Worm (Caenorhabditis elegans): ENCODE measurements around the gene die-1.

ce11 chrII:10065472-10065871 lies 2.2 kb downstream of the die-1 start:
- TF ChIP-seq egl-27 (tag; optimal IDR thresholded peaks at IDR 0.05), result no peak
- TF ChIP-seq nhr-25 (tag; optimal IDR thresholded peaks at IDR 0.05), result no peak
- no peak for TF ChIP-seq zag-1 (tag; optimal IDR thresholded peaks at IDR 0.05)
- TF ChIP-seq lin-11 (tag; optimal IDR thresholded peaks at IDR 0.05), result no peak
- TF ChIP-seq aly-2 (tag; optimal IDR thresholded peaks at IDR 0.05), result no peak
- TF ChIP-seq lin-39 (tag; optimal IDR thresholded peaks at IDR 0.05), result no peak
- no peak for TF ChIP-seq alr-1 (tag; optimal IDR thresholded peaks at IDR 0.05)
- no peak for TF ChIP-seq dmd-4 (tag; optimal IDR thresholded peaks at IDR 0.05)
- TF ChIP-seq nhr-6 (tag; optimal IDR thresholded peaks at IDR 0.05), result no peak
- no peak for TF ChIP-seq fos-1 (tag; optimal IDR thresholded peaks at IDR 0.05)
- no peak for TF ChIP-seq F13H6.1 (tag; optimal IDR thresholded peaks at IDR 0.05)
- TF ChIP-seq ceh-82 (tag; optimal IDR thresholded peaks at IDR 0.05), result no peak
- no peak for TF ChIP-seq ama-1 (optimal IDR thresholded peaks at IDR 0.05)

All from whole organism, L2 larva.